Worm (Caenorhabditis elegans): Measurements from ENCODE around the gene srw-12.

Gene srw-12

DNA sequence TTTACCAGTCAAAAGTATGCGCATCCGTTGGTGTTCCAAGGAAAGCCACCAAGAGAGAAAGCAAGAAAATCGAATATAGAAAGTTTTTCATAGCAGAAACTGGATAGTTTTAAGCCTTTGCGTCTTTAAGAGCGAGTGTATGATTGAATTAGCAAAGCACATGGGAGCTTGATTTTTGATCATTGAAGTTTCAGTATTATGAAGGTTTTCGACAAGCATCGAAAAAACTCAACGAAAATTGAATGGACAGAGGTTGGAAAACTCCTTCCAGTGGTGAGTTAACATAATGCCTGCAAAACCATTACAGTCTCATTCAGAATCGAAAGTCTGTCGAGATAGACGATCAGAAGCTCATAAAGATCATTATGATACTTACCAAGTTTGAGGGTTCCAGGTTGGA is 44.5 kb downstream of the srw-12 start, which contains the start of gene Y75B12B.13:
Gene Y75B12B.13, minus strand, starts transcription at position 101 of the 400 bp plus-strand sequence.
- TF ChIP-seq unc-62 (GFP tag; optimal IDR thresholded peaks at IDR 0.05): no peak

DNA sequence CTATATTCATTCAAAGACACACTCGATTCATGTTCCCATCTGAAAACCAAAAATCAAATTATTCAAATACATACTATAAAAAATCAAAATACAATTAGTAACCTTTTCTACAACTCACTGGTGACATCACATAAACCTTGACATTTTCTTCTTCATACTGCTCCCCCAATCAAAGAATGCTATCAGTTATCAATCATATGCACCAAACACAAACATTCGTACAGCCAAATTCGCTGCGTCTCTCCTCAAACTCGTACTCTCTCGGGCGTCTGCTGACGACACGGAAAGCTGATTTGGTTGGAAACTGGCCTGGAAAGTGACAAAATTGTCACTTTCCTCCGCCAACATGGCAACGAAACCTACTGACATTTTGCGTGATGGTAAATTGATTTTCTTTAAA is 46.1 kb downstream of the srw-12 start, which contains the start of gene plc-2:
Gene plc-2, plus strand, starts transcription at position 196 of the 400 bp plus-strand sequence.
- no peak for TF ChIP-seq unc-62 (GFP tag; optimal IDR thresholded peaks at IDR 0.05)

DNA sequence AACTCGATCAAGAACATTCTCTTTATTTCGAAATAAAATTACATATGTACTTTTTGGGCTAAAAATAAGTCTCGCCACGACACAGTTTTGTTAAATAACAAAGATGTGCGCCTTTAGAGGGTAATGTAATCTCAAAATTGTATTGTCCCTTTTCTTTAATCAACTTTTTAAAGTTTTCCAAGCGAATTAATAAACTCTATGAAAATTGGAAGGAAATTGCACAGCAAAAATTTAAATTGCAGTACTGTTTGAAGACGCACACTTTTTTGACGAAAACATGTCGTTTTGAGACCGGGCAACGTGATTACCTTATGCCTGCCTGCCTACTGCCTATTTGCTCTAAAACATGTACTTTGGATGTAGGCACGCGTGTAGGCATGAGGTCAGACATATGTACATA is 46.5 kb downstream of the srw-12 start:
- TF ChIP-seq unc-62 (GFP tag; optimal IDR thresholded peaks at IDR 0.05): no peak

DNA sequence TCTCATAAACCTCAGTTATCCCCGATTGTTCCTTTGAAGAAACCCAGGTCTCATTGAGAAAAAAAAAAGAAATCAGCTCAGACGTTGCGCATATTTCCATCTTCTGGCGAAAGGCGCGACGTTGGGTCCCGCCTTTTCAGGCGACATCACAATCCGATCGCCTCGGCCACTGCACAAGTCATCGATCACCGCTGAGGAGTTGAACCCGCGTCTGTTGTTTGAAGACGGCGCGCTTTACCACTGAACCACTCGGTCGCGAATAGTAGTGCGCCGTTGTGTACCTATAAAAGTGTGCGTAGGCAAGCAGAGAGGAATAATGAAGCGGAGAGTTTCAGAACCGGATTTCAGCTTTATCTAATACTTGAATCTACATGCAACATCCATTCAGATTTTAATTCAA is 47.5 kb downstream of the srw-12 start, which contains the start of gene Y75B12B.11:
Gene Y75B12B.11, plus strand, starts transcription at position 394 of the 400 bp plus-strand sequence.
- no peak for TF ChIP-seq unc-62 (GFP tag; optimal IDR thresholded peaks at IDR 0.05)

DNA sequence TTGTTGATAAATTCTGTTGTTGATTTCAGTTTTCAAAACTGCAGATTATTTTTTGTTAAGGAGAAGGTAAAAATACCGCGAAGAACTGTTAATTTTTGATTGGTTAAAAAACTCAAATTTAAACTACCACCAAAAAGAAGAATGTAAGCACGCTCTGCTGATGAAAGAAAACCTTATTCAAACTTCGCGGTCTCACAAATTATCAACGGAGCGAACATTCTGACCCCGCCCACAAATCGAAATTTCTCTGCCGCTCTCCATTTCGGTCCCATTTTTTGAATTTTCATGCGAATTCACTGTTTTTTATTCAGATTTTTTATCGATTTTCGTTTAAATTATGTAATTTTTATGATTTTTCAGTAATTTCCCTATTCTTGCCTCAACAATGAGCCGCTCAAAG is 48.9 kb downstream of the srw-12 start, which contains the start of gene cyn-3:
Gene cyn-3, plus strand, starts transcription at position 361 of the 400 bp plus-strand sequence.
- no peak for TF ChIP-seq unc-62 (GFP tag; optimal IDR thresholded peaks at IDR 0.05)
